Worm (Caenorhabditis elegans): ENCODE data around the gene adm-2.

- TF ChIP-seq scrt-1 (GFP tag; IDR thresholded peaks at IDR 0.05) = no peak
- no peak for TF ChIP-seq ceh-13 (GFP tag; optimal IDR thresholded peaks at IDR 0.05)
- TF ChIP-seq aly-1 (tag; optimal IDR thresholded peaks at IDR 0.05) = no peak
- TF ChIP-seq hmbx-1 (tag; optimal IDR thresholded peaks at IDR 0.05) = no peak
- no peak for TF ChIP-seq ama-1 (optimal IDR thresholded peaks at IDR 0.05)
- no peak for TF ChIP-seq flt-1 (GFP tag; IDR thresholded peaks at IDR 0.05)
- no peak for TF ChIP-seq ceh-36 (tag; optimal IDR thresholded peaks at IDR 0.05)
- no peak for TF ChIP-seq tbx-37 (GFP tag; conservative IDR thresholded peaks at IDR 0.05)
These were observed 8.4 kb downstream of the adm-2 start for ce11 chrX:13696152-13696551.

Data from whole organism, early embryonic.